Worm (Caenorhabditis elegans) whole organism, late embryonic: ENCODE data around the gene C45G9.2.

Experiments used
- C08G9.2 ChIP-seq: sonication (generic microtip); optimal IDR thresholded peaks from 2 replicates; lab custom pipeline; 2016; ENCODE audit warnings: mild to moderate bottlenecking, missing genetic modification characterization, moderate library complexity, missing compliant biosample characterization
- C38D4.7 ChIP-seq: fragments of 200-800 bp; sonication (Bioruptor generic); optimal IDR thresholded peaks from 2 replicates; lab custom pipeline; 2018; ENCODE audit warnings: mild to moderate bottlenecking, missing genetic modification characterization, moderate library complexity, missing compliant biosample characterization
- F13H6.1 ChIP-seq: sonication (generic microtip); optimal IDR thresholded peaks from 2 replicates; lab custom pipeline; 2016; ENCODE audit warnings: missing genetic modification characterization, missing compliant biosample characterization
- K02D7.2 ChIP-seq: sonication (generic microtip); optimal IDR thresholded peaks from 2 replicates; lab custom pipeline; 2017; ENCODE audit warnings: mild to moderate bottlenecking, missing genetic modification characterization, missing compliant biosample characterization
- K09A11.1 ChIP-seq: sonication (generic microtip); optimal IDR thresholded peaks from 2 replicates; lab custom pipeline; 2017; ENCODE audit warnings: antibody characterized with exemption, mild to moderate bottlenecking, missing genetic modification characterization, missing compliant biosample characterization; ENCODE audit not compliant: insufficient read depth
- T23F11.4 ChIP-seq: fragments of 200-800 bp; sonication (Bioruptor generic); optimal IDR thresholded peaks from 2 replicates; lab custom pipeline; 2018; ENCODE audit warnings: mild to moderate bottlenecking, missing genetic modification characterization, missing compliant biosample characterization
- Y22D7AL.16 ChIP-seq: sonication (generic microtip); optimal IDR thresholded peaks from 2 replicates; lab custom pipeline; 2016; ENCODE audit warnings: missing genetic modification characterization, missing compliant biosample characterization
- ceh-14 ChIP-seq: sonication (generic microtip); optimal IDR thresholded peaks from 2 replicates; lab custom pipeline; 2016; ENCODE audit warnings: missing genotype, missing genetic modification characterization, missing compliant biosample characterization
- ceh-19 ChIP-seq: fragments of 200-800 bp; sonication (Bioruptor generic); optimal IDR thresholded peaks from 2 replicates; lab custom pipeline; 2018; ENCODE audit warnings: mild to moderate bottlenecking, missing genetic modification characterization, missing compliant biosample characterization
- ceh-2 ChIP-seq: sonication (generic microtip); optimal IDR thresholded peaks from 2 replicates; lab custom pipeline; 2016; ENCODE audit warnings: missing genotype, missing genetic modification characterization, missing compliant biosample characterization
- ceh-24 ChIP-seq: sonication (generic microtip); optimal IDR thresholded peaks from 2 replicates; lab custom pipeline; 2016; ENCODE audit warnings: mild to moderate bottlenecking, missing genetic modification characterization, missing compliant biosample characterization
- ceh-31 ChIP-seq: sonication (generic microtip); optimal IDR thresholded peaks from 2 replicates; lab custom pipeline; 2016; ENCODE audit warnings: missing genetic modification characterization, missing compliant biosample characterization
- ceh-34 ChIP-seq: sonication (generic microtip); optimal IDR thresholded peaks from 2 replicates; lab custom pipeline; 2016; ENCODE audit warnings: mild to moderate bottlenecking, missing genetic modification characterization, missing compliant biosample characterization
- ceh-45 ChIP-seq: fragments of 200-800 bp; sonication (Bioruptor generic); IDR thresholded peaks from 2 replicates; pipeline ENCODE4 v1.3.6; 2022; ENCODE audit warnings: missing genetic modification reagents, missing genetic modification characterization, missing compliant biosample characterization
- ceh-48 ChIP-seq: sonication (generic microtip); optimal IDR thresholded peaks from 2 replicates; lab custom pipeline; 2016; ENCODE audit warnings: missing genetic modification characterization, inconsistent platforms, missing compliant biosample characterization
- ceh-6 ChIP-seq: fragments of 200-800 bp; sonication (Bioruptor generic); optimal IDR thresholded peaks from 2 replicates; lab custom pipeline; 2018; ENCODE audit warnings: mild to moderate bottlenecking, missing genetic modification characterization, missing compliant biosample characterization
- dve-1 ChIP-seq: sonication (generic microtip); optimal IDR thresholded peaks from 2 replicates; lab custom pipeline; 2017; ENCODE audit warnings: antibody characterized with exemption, mild to moderate bottlenecking, missing genetic modification characterization, missing compliant biosample characterization
- ets-4 ChIP-seq: sonication (generic microtip); optimal IDR thresholded peaks from 2 replicates; lab custom pipeline; 2016; ENCODE audit warnings: missing genetic modification characterization, missing compliant biosample characterization
- fax-1 ChIP-seq: sonication (generic microtip); optimal IDR thresholded peaks from 2 replicates; lab custom pipeline; 2016; ENCODE audit warnings: missing genotype, missing genetic modification characterization, missing compliant biosample characterization
- fkh-6 ChIP-seq: sonication (generic microtip); optimal IDR thresholded peaks from 2 replicates; lab custom pipeline; 2016; ENCODE audit warnings: missing genetic modification characterization, missing compliant biosample characterization
- hlh-15 ChIP-seq: sonication (generic microtip); optimal IDR thresholded peaks from 2 replicates; lab custom pipeline; 2016; ENCODE audit warnings: missing genetic modification characterization, missing compliant biosample characterization
- hlh-30 ChIP-seq: sonication (generic microtip); optimal IDR thresholded peaks from 2 replicates; lab custom pipeline; 2017; ENCODE audit warnings: antibody characterized with exemption, missing genetic modification characterization, missing compliant biosample characterization; ENCODE audit not compliant: insufficient read depth
- hlh-6 ChIP-seq: sonication (generic microtip); optimal IDR thresholded peaks from 2 replicates; lab custom pipeline; 2016; ENCODE audit warnings: missing genotype, missing genetic modification characterization, missing compliant biosample characterization
- hlh-8 ChIP-seq: sonication (generic microtip); optimal IDR thresholded peaks from 2 replicates; lab custom pipeline; 2016; ENCODE audit warnings: missing genotype, missing genetic modification characterization, missing compliant biosample characterization
- lin-11 ChIP-seq: fragments of 200-800 bp; sonication (Bioruptor generic); optimal IDR thresholded peaks from 2 replicates; lab custom pipeline; 2018; ENCODE audit warnings: mild to moderate bottlenecking, missing genetic modification characterization, missing compliant biosample characterization
- mec-3 ChIP-seq: sonication (generic microtip); optimal IDR thresholded peaks from 2 replicates; lab custom pipeline; 2016; ENCODE audit warnings: borderline replicate concordance, missing genetic modification characterization, missing compliant biosample characterization
- nfya-1 ChIP-seq: sonication (generic microtip); optimal IDR thresholded peaks from 2 replicates; lab custom pipeline; 2017; ENCODE audit warnings: missing genetic modification characterization, mild to moderate bottlenecking, missing compliant biosample characterization, antibody characterized with exemption, moderate library complexity
- npax-4 ChIP-seq: sonication (generic microtip); optimal IDR thresholded peaks from 2 replicates; lab custom pipeline; 2016; ENCODE audit warnings: missing genetic modification characterization, missing compliant biosample characterization
- pqm-1 ChIP-seq: sonication (generic microtip); optimal IDR thresholded peaks from 2 replicates; lab custom pipeline; 2016; ENCODE audit warnings: missing genetic modification characterization, missing compliant biosample characterization
- pros-1 ChIP-seq: fragments of 150-350 bp; optimal IDR thresholded peaks from 2 replicates; lab custom pipeline; 2014; ENCODE audit warnings: missing biosample characterization, missing genetic modification reagents, missing genetic modification characterization
- ref-2 ChIP-seq: sonication (generic microtip); optimal IDR thresholded peaks from 2 replicates; lab custom pipeline; 2016; ENCODE audit warnings: missing genetic modification characterization, missing compliant biosample characterization
- sdc-2 ChIP-seq: sonication (generic microtip); optimal IDR thresholded peaks from 2 replicates; lab custom pipeline; 2016; ENCODE audit warnings: missing genotype, missing genetic modification characterization, missing compliant biosample characterization
- sox-4 ChIP-seq: sonication (generic microtip); optimal IDR thresholded peaks from 2 replicates; lab custom pipeline; 2017; ENCODE audit warnings: mild to moderate bottlenecking, missing genetic modification characterization, inconsistent platforms, missing compliant biosample characterization
- syd-9 ChIP-seq: sonication (generic microtip); optimal IDR thresholded peaks from 2 replicates; lab custom pipeline; 2016; ENCODE audit warnings: mild to moderate bottlenecking, missing genetic modification characterization, moderate library complexity, missing compliant biosample characterization
- tbx-2 ChIP-seq: sonication (generic microtip); optimal IDR thresholded peaks from 2 replicates; lab custom pipeline; 2016; ENCODE audit warnings: missing genetic modification characterization, missing compliant biosample characterization
- tbx-7 ChIP-seq: sonication (generic microtip); optimal IDR thresholded peaks from 2 replicates; lab custom pipeline; 2016; ENCODE audit warnings: missing genotype, missing genetic modification characterization, missing compliant biosample characterization
- ttx-3 ChIP-seq: sonication (generic microtip); optimal IDR thresholded peaks from 2 replicates; lab custom pipeline; 2016; ENCODE audit warnings: missing genetic modification reagents, missing genetic modification characterization, missing compliant biosample characterization
- unc-3 ChIP-seq, 2 experiments: fragments of 200-800 bp in 1 of 2; sonication (Bioruptor generic) in 1 of 2; sonication (generic microtip) in 1 of 2; conservative IDR thresholded peaks in 1 of 2; optimal IDR thresholded peaks in 1 of 2; 2 replicates each; pipeline versions ENCODE4 v1.3.6 to Lab custom; 2016 to 2022; ENCODE audit warnings: missing compliant biosample characterization in 2 of 2, missing genetic modification characterization in 2 of 2, missing genetic modification reagents in 1 of 2
- unc-42 ChIP-seq: sonication (generic microtip); optimal IDR thresholded peaks from 2 replicates; lab custom pipeline; 2016; ENCODE audit warnings: missing genotype, missing genetic modification characterization, missing compliant biosample characterization
- zip-5 ChIP-seq: sonication (generic microtip); optimal IDR thresholded peaks from 2 replicates; lab custom pipeline; 2016; ENCODE audit warnings: missing genetic modification characterization, missing compliant biosample characterization
- ztf-16 ChIP-seq: sonication (generic microtip); optimal IDR thresholded peaks from 2 replicates; lab custom pipeline; 2017; ENCODE audit warnings: missing genetic modification characterization, missing compliant biosample characterization

C45G9.2 gene

DNA sequence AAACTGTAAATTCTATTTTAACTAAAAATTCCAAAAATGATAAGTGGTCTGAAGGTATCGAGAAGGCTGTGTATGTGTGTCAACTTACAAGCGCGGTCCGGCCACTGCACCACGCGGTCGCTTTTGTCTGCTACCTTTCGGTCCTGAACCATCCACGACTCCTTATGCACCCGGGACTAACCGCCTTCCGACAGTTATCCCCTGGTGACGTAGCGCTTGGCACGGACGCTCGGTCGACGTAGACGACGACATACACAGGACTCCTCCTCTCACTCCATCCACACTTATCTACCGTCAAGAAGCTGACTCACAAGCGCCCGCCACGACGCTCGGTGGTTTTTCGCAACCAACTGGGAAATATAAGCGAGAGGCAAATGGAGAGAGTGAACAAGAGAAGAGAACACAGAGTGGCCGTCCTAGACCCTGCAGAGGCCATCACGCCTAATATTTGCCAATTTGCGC, 37.5 kb upstream of the C45G9.2 start (continued):
- TF ChIP-seq hlh-8 (tag; lab: Kevin White, UChicago) (peak; percentile 52), ceh-31 (peak; percentile 81), Y22D7AL.16 (tag; lab: Kevin White, UChicago) (peak; percentile 38), pros-1 (tag; lab: Kevin White, UChicago) (peak; percentile 24), K09A11.1 (tag; lab: Kevin White, UChicago) (peak; percentile 39), C38D4.7 (GFP tag; lab: Kevin White, UChicago) (peak; percentile 78), ref-2 (tag; lab: Kevin White, UChicago) (peak; percentile 91), pqm-1 (tag; lab: Kevin White, UChicago) (peak; percentile 60), C08G9.2 (peak; percentile 86), hlh-6 (tag; lab: Kevin White, UChicago) (peak; percentile 91), unc-42 (tag; lab: Kevin White, UChicago) (peak; percentile 69), sdc-2 (tag; lab: Kevin White, UChicago) (peak; percentile 82), ceh-14 (tag; lab: Kevin White, UChicago) (peak; percentile 83), fax-1 (tag; lab: Kevin White, UChicago) (peak; percentile 81), ceh-19 (GFP tag; lab: Kevin White, UChicago) (peak; percentile 90), npax-4 (tag; lab: Kevin White, UChicago) (peak; percentile 57), tbx-7 (tag; lab: Kevin White, UChicago) (peak; percentile 55), ceh-48 (tag; lab: Kevin White, UChicago) (peak; percentile 67), ceh-45 (peak; percentile 87), ttx-3 (tag; lab: Kevin White, UChicago) (peak; percentile 81), hlh-30 (tag; lab: Kevin White, UChicago) (peak; percentile 47), hlh-15 (tag; lab: Kevin White, UChicago) (peak; percentile 54), ceh-24 (tag; lab: Kevin White, UChicago) (peak; percentile 87), mec-3 (tag; lab: Kevin White, UChicago) (peak; percentile 51), tbx-2 (tag; lab: Kevin White, UChicago) (peak; percentile 91), T23F11.4 (peak; percentile 93), nfya-1 (tag; lab: Kevin White, UChicago) (peak; percentile 72), ceh-6 (GFP tag; lab: Kevin White, UChicago) (peak; percentile 84), K02D7.2 (tag; lab: Kevin White, UChicago) (peak; percentile 86), dve-1 (tag; lab: Kevin White, UChicago) (peak; percentile 84), syd-9 (peak; percentile 87), ceh-2 (tag; lab: Kevin White, UChicago) (peak; percentile 72), unc-3 (GFP tag; conservative IDR thresholded peaks at IDR 0.05; lab: Robert Waterston, UW) (peak; percentile 67), unc-3 (tag; optimal IDR thresholded peaks at IDR 0.05; lab: Kevin White, UChicago) (peak; percentile 91), lin-11 (tag; lab: Kevin White, UChicago) (peak; percentile 77), F13H6.1 (peak; percentile 85), ets-4 (tag; lab: Kevin White, UChicago) (peak; percentile 97), sox-4 (tag; lab: Kevin White, UChicago) (peak; percentile 75), ztf-16 (tag; lab: Kevin White, UChicago) (peak; percentile 86), zip-5 (tag; lab: Kevin White, UChicago) (peak; percentile 54), fkh-6 (tag; lab: Kevin White, UChicago) (peak; percentile 88), ceh-34 (peak; percentile 96)
